Fruit fly (Drosophila melanogaster) whole organism, embryonic: ENCODE measurements around the gene Agpat2.

Source experiments
- Asciz ChIP-seq: fragments of 200-800 bp; sonication (Bioruptor generic); optimal IDR thresholded peaks from 2 replicates; lab custom pipeline; 2017; ENCODE audit warnings: missing biosample characterization, mild to moderate bottlenecking, missing genetic modification characterization, missing genetic modification reagents
- B-H1 ChIP-seq: fragments of 200-800 bp; sonication (Bioruptor generic); IDR thresholded peaks from 3 replicates; pipeline ENCODE4 v1.3.6; 2022; ENCODE audit warnings: missing biosample characterization, missing genetic modification characterization
- BtbVII ChIP-seq: fragments of 200-800 bp; sonication (Bioruptor generic); optimal IDR thresholded peaks from 3 replicates; lab custom pipeline; 2017; ENCODE audit warnings: missing biosample characterization, mild to moderate bottlenecking, missing genetic modification characterization
- CG11696 ChIP-seq: fragments of 200-800 bp; sonication (Bioruptor generic); IDR thresholded peaks from 2 replicates; pipeline ENCODE4 v1.3.6; 2022; ENCODE audit warnings: missing biosample characterization, missing genetic modification characterization
- CG14441 ChIP-seq: fragments of 200-800 bp; sonication (Bioruptor generic); IDR thresholded peaks from 2 replicates; pipeline ENCODE4 v1.3.6; 2022; ENCODE audit warnings: missing biosample characterization, missing genetic modification characterization
- CG15073 ChIP-seq: fragments of 200-800 bp; sonication (Bioruptor generic); optimal IDR thresholded peaks from 2 replicates; lab custom pipeline; 2016; ENCODE audit warnings: missing biosample characterization, missing genetic modification characterization
- CG16779 ChIP-seq: fragments of 200-800 bp; sonication (Bioruptor generic); IDR thresholded peaks from 2 replicates; pipeline ENCODE4 v1.3.6; 2022; ENCODE audit warnings: missing biosample characterization, missing genetic modification characterization
- CG17186 ChIP-seq: fragments of 200-800 bp; sonication (Bioruptor generic); optimal IDR thresholded peaks from 3 replicates; lab custom pipeline; 2017; ENCODE audit warnings: missing biosample characterization, missing genetic modification reagents, missing genetic modification characterization
- CG2202 ChIP-seq: fragments of 200-800 bp; sonication (Bioruptor generic); optimal IDR thresholded peaks from 2 replicates; lab custom pipeline; 2018; ENCODE audit warnings: missing biosample characterization, mild to moderate bottlenecking, missing genetic modification characterization
- CG2889 ChIP-seq: fragments of 200-800 bp; sonication (Bioruptor generic); IDR thresholded peaks from 3 replicates; pipeline ENCODE4 v1.3.6; 2022; ENCODE audit warnings: missing biosample characterization, missing genetic modification characterization
- CG3065 ChIP-seq: fragments of 200-800 bp; sonication (Bioruptor generic); optimal IDR thresholded peaks from 2 replicates; lab custom pipeline; 2016; ENCODE audit warnings: missing biosample characterization, missing genetic modification characterization
- CG31365 ChIP-seq: fragments of 200-800 bp; sonication (Bioruptor generic); optimal IDR thresholded peaks from 2 replicates; lab custom pipeline; 2018; ENCODE audit warnings: missing biosample characterization, mild to moderate bottlenecking, missing genetic modification characterization
- CG33213 ChIP-seq: fragments of 200-800 bp; sonication (Bioruptor generic); optimal IDR thresholded peaks from 3 replicates; lab custom pipeline; 2016; ENCODE audit warnings: missing biosample characterization, missing genetic modification characterization
- CG4360 ChIP-seq: fragments of 200-800 bp; sonication (Bioruptor generic); IDR thresholded peaks from 2 replicates; pipeline ENCODE4 v1.3.6; 2022; ENCODE audit warnings: missing biosample characterization, missing genetic modification characterization
- CG6254 ChIP-seq: fragments of 200-800 bp; sonication (Bioruptor generic); optimal IDR thresholded peaks from 3 replicates; lab custom pipeline; 2017; ENCODE audit warnings: mild to moderate bottlenecking, missing biosample characterization, missing genetic modification reagents, missing genetic modification characterization
- CG8359 ChIP-seq: fragments of 200-800 bp; sonication (Bioruptor generic); optimal IDR thresholded peaks from 2 replicates; lab custom pipeline; 2017; ENCODE audit warnings: missing biosample characterization, mild to moderate bottlenecking, missing genetic modification characterization, borderline replicate concordance
- CG8765 ChIP-seq: fragments of 200-800 bp; sonication (Bioruptor generic); IDR thresholded peaks from 2 replicates; pipeline ENCODE4 v1.3.6; 2022; ENCODE audit warnings: missing biosample characterization, missing genetic modification characterization
- CG8924 ChIP-seq: fragments of 200-800 bp; optimal IDR thresholded peaks from 3 replicates; lab custom pipeline; 2019; ENCODE audit warnings: missing biosample characterization, mild to moderate bottlenecking, missing genetic modification characterization, moderate library complexity
- Camta ChIP-seq: fragments of 200-800 bp; sonication (Bioruptor generic); optimal IDR thresholded peaks from 2 replicates; lab custom pipeline; 2016; ENCODE audit warnings: missing biosample characterization, missing genetic modification characterization
- D19A ChIP-seq: fragments of 200-800 bp; optimal IDR thresholded peaks from 3 replicates; lab custom pipeline; 2019; ENCODE audit warnings: missing biosample characterization, mild to moderate bottlenecking, missing genetic modification characterization, moderate library complexity
- Deaf1 ChIP-seq: fragments of 200-800 bp; optimal IDR thresholded peaks from 3 replicates; lab custom pipeline; 2019; ENCODE audit warnings: missing biosample characterization, mild to moderate bottlenecking, missing genetic modification characterization, moderate library complexity
- Dll ChIP-seq: fragments of 200-800 bp; sonication (Bioruptor generic); IDR thresholded peaks from 4 replicates; pipeline ENCODE4 v1.3.6; 2022; ENCODE audit warnings: missing biosample characterization, missing genetic modification characterization; ENCODE audit not compliant: partially characterized antibody
- Doc2 ChIP-seq: fragments of 200-800 bp; sonication (Bioruptor generic); IDR thresholded peaks from 2 replicates; pipeline ENCODE4 v1.3.6; 2022; ENCODE audit warnings: missing biosample characterization, missing genetic modification characterization
- Fer3 ChIP-seq: fragments of 200-800 bp; sonication (Bioruptor generic); optimal IDR thresholded peaks from 2 replicates; lab custom pipeline; 2018; ENCODE audit warnings: missing biosample characterization, mild to moderate bottlenecking, missing genetic modification characterization, moderate library complexity
- Gsc ChIP-seq: fragments of 200-800 bp; sonication (Bioruptor generic); IDR thresholded peaks from 2 replicates; pipeline ENCODE4 v1.3.6; 2022; ENCODE audit warnings: missing biosample characterization, missing genetic modification characterization
- Pdp1 ChIP-seq, 2 experiments: fragments of 200-800 bp; sonication (Bioruptor generic); optimal IDR thresholded peaks; 3 replicates each; lab custom pipeline; 2016; ENCODE audit warnings: missing biosample characterization in 2 of 2, missing genetic modification characterization in 2 of 2, mild to moderate bottlenecking in 1 of 2, moderate library complexity in 1 of 2
- Sox102F ChIP-seq: fragments of 200-800 bp; sonication (Bioruptor generic); optimal IDR thresholded peaks from 2 replicates; lab custom pipeline; 2018; ENCODE audit warnings: missing biosample characterization, mild to moderate bottlenecking, missing genetic modification characterization, moderate library complexity
- Usf ChIP-seq: fragments of 200-800 bp; sonication (Bioruptor generic); optimal IDR thresholded peaks from 2 replicates; lab custom pipeline; 2017; ENCODE audit warnings: missing genotype, missing biosample characterization, missing genetic modification characterization
- YL-1 ChIP-seq: fragments of 200-800 bp; sonication (Bioruptor generic); optimal IDR thresholded peaks from 3 replicates; lab custom pipeline; 2017; ENCODE audit warnings: missing biosample characterization, mild to moderate bottlenecking, missing genetic modification characterization
- bowl ChIP-seq: fragments of 200-800 bp; sonication (Bioruptor generic); IDR thresholded peaks from 2 replicates; pipeline ENCODE4 v1.3.6; 2022; ENCODE audit warnings: missing biosample characterization, missing genetic modification characterization
- br ChIP-seq: fragments of >200 bp; optimal IDR thresholded peaks from 2 replicates; lab custom pipeline; 2017
- cad ChIP-seq: fragments of >200 bp; optimal IDR thresholded peaks from 2 replicates; lab custom pipeline; 2017; ENCODE audit warnings: missing biosample characterization, missing genetic modification characterization
- cg ChIP-seq: fragments of 200-800 bp; sonication (Bioruptor generic); optimal IDR thresholded peaks from 3 replicates; lab custom pipeline; 2019; ENCODE audit warnings: missing biosample characterization, mild to moderate bottlenecking, missing genetic modification characterization, moderate library complexity
- ci ChIP-seq: fragments of 200-800 bp; sonication (Bioruptor generic); IDR thresholded peaks from 3 replicates; pipeline ENCODE4 v1.3.6; 2022; ENCODE audit warnings: missing biosample characterization, missing genetic modification characterization
- exex ChIP-seq: fragments of 200-800 bp; sonication (Bioruptor generic); optimal IDR thresholded peaks from 4 replicates; lab custom pipeline; 2018; ENCODE audit warnings: missing biosample characterization, mild to moderate bottlenecking, missing genetic modification characterization, moderate library complexity
- fd3F ChIP-seq: fragments of 200-800 bp; sonication (Bioruptor generic); optimal IDR thresholded peaks from 2 replicates; lab custom pipeline; 2018; ENCODE audit warnings: missing biosample characterization, mild to moderate bottlenecking, missing genetic modification characterization, moderate library complexity
- fd64A ChIP-seq: fragments of 200-800 bp; sonication (Bioruptor generic); optimal IDR thresholded peaks from 3 replicates; lab custom pipeline; 2018; ENCODE audit warnings: missing biosample characterization, mild to moderate bottlenecking, missing genetic modification characterization
- gro ChIP-seq: fragments of 200-800 bp; sonication (Bioruptor generic); optimal IDR thresholded peaks from 2 replicates; lab custom pipeline; 2016; ENCODE audit warnings: missing biosample characterization, missing genetic modification characterization
- gsb-n ChIP-seq: fragments of 200-800 bp; sonication (Bioruptor generic); optimal IDR thresholded peaks from 3 replicates; lab custom pipeline; 2018; ENCODE audit warnings: missing biosample characterization, mild to moderate bottlenecking, missing genetic modification characterization
- h ChIP-seq: fragments of >200 bp; optimal IDR thresholded peaks from 2 replicates; lab custom pipeline; 2017
- her ChIP-seq: fragments of 200-800 bp; sonication (Bioruptor generic); optimal IDR thresholded peaks from 2 replicates; lab custom pipeline; 2016; ENCODE audit warnings: missing biosample characterization, missing genetic modification characterization
- hkb ChIP-seq, 2 experiments: fragments of 200-800 bp in 1 of 2; fragments of >200 bp in 1 of 2; sonication (Bioruptor generic) in 1 of 2; IDR thresholded peaks in 1 of 2; optimal IDR thresholded peaks in 1 of 2; 2 replicates each; pipeline versions ENCODE4 v1.3.6 to Lab custom; 2017 to 2022; ENCODE audit warnings: missing biosample characterization in 1 of 2, missing genetic modification characterization in 1 of 2
- insv ChIP-seq, 2 experiments: fragments of 200-800 bp; sonication (Bioruptor generic); optimal IDR thresholded peaks; 3 replicates each; lab custom pipeline; 2016 to 2018; ENCODE audit warnings: missing biosample characterization in 2 of 2, missing genetic modification characterization in 2 of 2
- kah ChIP-seq: fragments of 200-800 bp; sonication (Bioruptor generic); optimal IDR thresholded peaks from 2 replicates; lab custom pipeline; 2018; ENCODE audit warnings: missing biosample characterization, mild to moderate bottlenecking, missing genetic modification characterization
- kay ChIP-seq: fragments of 200-800 bp; sonication (Bioruptor generic); optimal IDR thresholded peaks from 2 replicates; lab custom pipeline; 2016; ENCODE audit warnings: missing biosample characterization, missing genetic modification characterization
- nerfin-1 ChIP-seq: fragments of 200-800 bp; sonication (Bioruptor generic); optimal IDR thresholded peaks from 3 replicates; lab custom pipeline; 2019; ENCODE audit warnings: missing biosample characterization, mild to moderate bottlenecking, missing genetic modification characterization, moderate library complexity
- onecut ChIP-seq: fragments of 200-800 bp; sonication (Bioruptor generic); IDR thresholded peaks from 2 replicates; pipeline ENCODE4 v1.3.6; 2022; ENCODE audit warnings: missing biosample characterization, missing genetic modification characterization
- ro ChIP-seq: fragments of 200-800 bp; sonication (Bioruptor generic); IDR thresholded peaks from 2 replicates; pipeline ENCODE4 v1.3.6; 2022; ENCODE audit warnings: missing biosample characterization, missing genetic modification characterization
- sisA ChIP-seq: fragments of 200-800 bp; sonication (Bioruptor generic); IDR thresholded peaks from 2 replicates; pipeline ENCODE4 v1.3.6; 2022; ENCODE audit warnings: missing biosample characterization, missing genetic modification characterization
- tin ChIP-seq: fragments of 200-800 bp; sonication (Bioruptor generic); optimal IDR thresholded peaks from 3 replicates; lab custom pipeline; 2016; ENCODE audit warnings: missing biosample characterization, missing genetic modification characterization
- tio ChIP-seq: fragments of 200-800 bp; sonication (Bioruptor generic); optimal IDR thresholded peaks from 2 replicates; lab custom pipeline; 2017; ENCODE audit warnings: missing biosample characterization, missing genetic modification characterization, inconsistent platforms
- vnd ChIP-seq: fragments of 200-800 bp; sonication (Bioruptor generic); IDR thresholded peaks from 3 replicates; pipeline ENCODE4 v1.3.6; 2022; ENCODE audit warnings: missing biosample characterization, missing genetic modification characterization; ENCODE audit not compliant: partially characterized antibody

The Agpat2 gene

dm6 chr2L:8485562-8485961, 21.8 kb upstream of the Agpat2 start (continued):
- TF ChIP-seq B-H1 (no peak), YL-1 (GFP tag; lab: Kevin White, UChicago) (no peak), kah (GFP tag; lab: Kevin White, UChicago) (no peak), gro (no peak), CG3065 (GFP tag; lab: Kevin White, UChicago) (no peak), Asciz (GFP tag; lab: Kevin White, UChicago) (no peak), CG2889 (GFP tag; lab: Robert Waterston, UW) (no peak), cad (GFP tag; lab: Kevin White, UChicago) (no peak), h (no peak), D19A (tag; lab: Kevin White, UChicago) (no peak), fd3F (GFP tag; lab: Kevin White, UChicago) (no peak), kay (no peak), Deaf1 (no peak), tio (no peak), gsb-n (tag; lab: Kevin White, UChicago) (no peak), CG2202 (tag; lab: Kevin White, UChicago) (no peak), vnd (GFP tag; lab: Robert Waterston, UW) (peak; percentile 37; the same call in 1 of the 3 replicates), nerfin-1 (tag; lab: Kevin White, UChicago) (no peak), BtbVII (no peak), insv (GFP tag; optimal IDR thresholded peaks at IDR 0.05; lab: Kevin White, UChicago) (no peak), Usf (GFP tag; lab: Kevin White, UChicago) (no peak), Pdp1 (GFP tag; optimal IDR thresholded peaks at IDR 0.05; lab: Kevin White, UChicago) (no peak), CG14441 (no peak), CG8359 (no peak), CG17186 (GFP tag; lab: Kevin White, UChicago) (no peak), Doc2 (GFP tag; lab: Robert Waterston, UW) (no peak), CG8765 (GFP tag; lab: Robert Waterston, UW) (no peak), hkb (optimal IDR thresholded peaks at IDR 0.05; lab: Kevin White, UChicago) (no peak), hkb (GFP tag; IDR thresholded peaks at IDR 0.05; lab: Robert Waterston, UW) (no peak), CG33213 (GFP tag; lab: Kevin White, UChicago) (peak; percentile 7), CG8924 (no peak), br (lab: Kevin White, UChicago) (no peak), CG16779 (GFP tag; lab: Robert Waterston, UW) (no peak), ci (peak; percentile 24; the same call in 1 of the 3 replicates), CG15073 (GFP tag; lab: Kevin White, UChicago) (no peak), bowl (GFP tag; lab: Robert Waterston, UW) (0 out of 2 replicates have a peak, but pooled peaks have one; percentile 24), fd64A (GFP tag; lab: Kevin White, UChicago) (no peak), onecut (GFP tag; lab: Robert Waterston, UW) (no peak), exex (tag; lab: Kevin White, UChicago) (peak; percentile 37), Camta (GFP tag; lab: Kevin White, UChicago) (no peak), Fer3 (tag; lab: Kevin White, UChicago) (no peak), CG6254 (GFP tag; lab: Kevin White, UChicago) (no peak), Sox102F (GFP tag; lab: Kevin White, UChicago) (no peak), sisA (GFP tag; lab: Robert Waterston, UW) (no peak), CG11696 (no peak), cg (GFP tag; lab: Kevin White, UChicago) (no peak), tin (no peak), her (GFP tag; lab: Kevin White, UChicago) (no peak), Gsc (GFP tag; lab: Robert Waterston, UW) (no peak), Dll (GFP tag; lab: Robert Waterston, UW) (0 out of 4 replicates have a peak, but pooled peaks have one; percentile 26), ro (GFP tag; lab: Robert Waterston, UW) (no peak), CG31365 (peak; percentile 50), CG4360 (GFP tag; lab: Robert Waterston, UW) (no peak)
